Fruit fly (Drosophila melanogaster): ENCODE results near the gene dl.
A peak's percentile ranks its signal among the peaks of the same experiment; 100 is the strongest.

dl gene

DNA sequence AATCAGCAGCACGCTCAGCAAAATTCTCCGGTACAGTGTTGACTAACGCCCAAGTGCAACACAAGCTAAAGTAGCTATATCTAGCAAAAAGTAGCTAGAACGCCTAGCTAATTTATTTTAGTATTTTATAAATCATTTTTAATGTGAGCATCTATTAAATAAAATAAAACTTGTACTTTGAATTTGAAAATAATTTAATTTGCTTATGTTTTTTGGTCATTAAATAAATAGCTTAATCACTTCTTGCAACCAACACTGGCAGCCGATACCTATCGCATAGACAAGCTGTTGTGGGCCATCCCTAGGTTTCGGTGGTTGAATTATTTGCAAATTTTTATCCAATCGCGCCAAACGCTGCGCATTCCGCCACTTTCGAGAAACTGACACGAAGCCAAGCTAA lies 39.8 kb downstream of the dl start, which contains the start of the genes Polr2J and CG15141 (continued):
- TF ChIP-seq aop (GFP tag; IDR thresholded peaks at IDR 0.05), result no peak; the same call in 1 of the 2 replicates
- peak; percentile 93 for TF ChIP-seq lilli (GFP tag; optimal IDR thresholded peaks at IDR 0.05)
- TF ChIP-seq pho (GFP tag; optimal IDR thresholded peaks at IDR 0.05), result peak; percentile 88
- TF ChIP-seq Med (GFP tag), result peak; percentile 97
- TF ChIP-seq gcm (GFP tag; optimal IDR thresholded peaks at IDR 0.05), result no peak
- peak; percentile 70 for TF ChIP-seq Nf-YB (GFP tag; optimal IDR thresholded peaks at IDR 0.05)
- no peak for TF ChIP-seq Dek (tag; optimal IDR thresholded peaks at IDR 0.05)
- peak; percentile 93 for TF ChIP-seq Sry-β (GFP tag; optimal IDR thresholded peaks at IDR 0.05)
- TF ChIP-seq ssp (GFP tag; IDR thresholded peaks at IDR 0.05), result peak; percentile 91
- no peak for TF ChIP-seq Kr (GFP tag; optimal IDR thresholded peaks at IDR 0.05)
- peak; percentile 14 for TF ChIP-seq CG6254 (GFP tag; optimal IDR thresholded peaks at IDR 0.05)
- TF ChIP-seq grau (tag; optimal IDR thresholded peaks at IDR 0.05), result peak; percentile 88
- TF ChIP-seq CG17612 (GFP tag; IDR thresholded peaks at IDR 0.05), result peak; percentile 50; the same call in 1 of the 2 replicates
- peak; percentile 64; the same call in 1 of the 2 replicates for TF ChIP-seq Rx (GFP tag; IDR thresholded peaks at IDR 0.05)
- peak; percentile 84 for TF ChIP-seq CG12942 (GFP tag; optimal IDR thresholded peaks at IDR 0.05)
- peak; percentile 82 for TF ChIP-seq CG11247 (GFP tag; IDR thresholded peaks at IDR 0.05)
- TF ChIP-seq Hr78 (GFP tag; optimal IDR thresholded peaks at IDR 0.05), result no peak
- TF ChIP-seq HLHmδ (GFP tag; optimal IDR thresholded peaks at IDR 0.05), result no peak
- peak; percentile 57 for TF ChIP-seq tup (GFP tag; optimal IDR thresholded peaks at IDR 0.05)
- TF ChIP-seq CG15269 (tag; optimal IDR thresholded peaks at IDR 0.05), result no peak
- TF ChIP-seq Bteb2 (GFP tag; optimal IDR thresholded peaks at IDR 0.05), result peak; percentile 79
- peak; percentile 88 for TF ChIP-seq sug (tag; optimal IDR thresholded peaks at IDR 0.05)
- peak; percentile 62 for TF ChIP-seq CG9437 (GFP tag; optimal IDR thresholded peaks at IDR 0.05)
- peak; percentile 48 for TF ChIP-seq CG8281 (tag; optimal IDR thresholded peaks at IDR 0.05)
- TF ChIP-seq Pdp1 (GFP tag; optimal IDR thresholded peaks at IDR 0.05), result peak in 1 of 2 experiments; percentile 75
- TF ChIP-seq unpg (GFP tag; optimal IDR thresholded peaks at IDR 0.05), result peak; percentile 88
- peak; percentile 73 for TF ChIP-seq CG31224 (GFP tag; IDR thresholded peaks at IDR 0.05)
- peak; percentile 84 for TF ChIP-seq zfh1 (GFP tag; IDR thresholded peaks at IDR 0.05)
- peak; percentile 65 for TF ChIP-seq hkb (optimal IDR thresholded peaks at IDR 0.05)
- TF ChIP-seq hkb (GFP tag; IDR thresholded peaks at IDR 0.05), result peak; percentile 81
- no peak for TF ChIP-seq ERR (GFP tag; optimal IDR thresholded peaks at IDR 0.05)
- no peak for TF ChIP-seq prd (optimal IDR thresholded peaks at IDR 0.05)
- peak; percentile 95 for TF ChIP-seq prd (GFP tag; IDR thresholded peaks at IDR 0.05)
- peak; percentile 63 for TF ChIP-seq Six4 (GFP tag; optimal IDR thresholded peaks at IDR 0.05)
- peak; percentile 70 for TF ChIP-seq CG4328 (GFP tag; optimal IDR thresholded peaks at IDR 0.05)
- TF ChIP-seq grn (GFP tag; optimal IDR thresholded peaks at IDR 0.05), result no peak
- TF ChIP-seq CG2120 (GFP tag; optimal IDR thresholded peaks at IDR 0.05), result peak; percentile 94
- TF ChIP-seq Dref (GFP tag; IDR thresholded peaks at IDR 0.05), result no peak
- TF ChIP-seq gce (GFP tag; IDR thresholded peaks at IDR 0.05), result 0 out of 3 replicates have a peak, but pooled peaks have one; percentile 9
- TF ChIP-seq Hey (tag; optimal IDR thresholded peaks at IDR 0.05), result no peak
- peak; percentile 68 for TF ChIP-seq CG3838 (GFP tag; optimal IDR thresholded peaks at IDR 0.05)
- TF ChIP-seq CG17385 (GFP tag; optimal IDR thresholded peaks at IDR 0.05), result peak; percentile 70
- peak in 1 of 2 experiments; percentile 81 for TF ChIP-seq crp (GFP tag; optimal IDR thresholded peaks at IDR 0.05)
- TF ChIP-seq CG13424 (tag; optimal IDR thresholded peaks at IDR 0.05), result peak; percentile 89
- TF ChIP-seq gcm2 (GFP tag; optimal IDR thresholded peaks at IDR 0.05), result no peak
- peak; percentile 13 for TF ChIP-seq NK7.1 (GFP tag; optimal IDR thresholded peaks at IDR 0.05)
- no peak for TF ChIP-seq CG1832 (GFP tag; optimal IDR thresholded peaks at IDR 0.05)
- TF ChIP-seq z (GFP tag; IDR thresholded peaks at IDR 0.05), result no peak
- peak; percentile 93 for TF ChIP-seq CG6272 (GFP tag; IDR thresholded peaks at IDR 0.05)
- no peak for TF ChIP-seq her (GFP tag; optimal IDR thresholded peaks at IDR 0.05)
- peak; percentile 87 for TF ChIP-seq al (GFP tag; IDR thresholded peaks at IDR 0.05)
